Worm (Caenorhabditis elegans) whole organism, L3 larva: ENCODE data around the gene gna-1.

Experiments used
- fkh-2 ChIP-seq: fragments of 150-350 bp; optimal IDR thresholded peaks from 2 replicates; lab custom pipeline; 2014; ENCODE audit warnings: missing biosample characterization, missing genetic modification reagents, missing genetic modification characterization
- nhr-23 ChIP-seq: fragments of 150-350 bp; optimal IDR thresholded peaks from 2 replicates; lab custom pipeline; 2014; ENCODE audit warnings: missing biosample characterization, missing genetic modification reagents, missing genetic modification characterization
- pqm-1 ChIP-seq: fragments of 150-350 bp; optimal IDR thresholded peaks from 2 replicates; lab custom pipeline; 2017; ENCODE audit warnings: missing biosample characterization, missing genetic modification characterization, inconsistent platforms
- ztf-4 ChIP-seq: fragments of 150-350 bp; optimal IDR thresholded peaks from 2 replicates; lab custom pipeline; 2014; ENCODE audit warnings: missing biosample characterization, missing genetic modification characterization

- TF ChIP-seq ztf-4 (no peak), nhr-23 (no peak), fkh-2 (no peak), pqm-1 (tag; lab: Kevin White, UChicago) (no peak)
Measured at ce11 chrV:10328080-10328479, 8.1 kb upstream of the gna-1 start.
